Worm (Caenorhabditis elegans) whole organism, young adult: ENCODE data around the gene ari-1.4.

ENCODE experiments used
- B0035.1 ChIP-seq: sonication (generic microtip); optimal IDR thresholded peaks from 2 replicates; lab custom pipeline; 2016; ENCODE audit warnings: missing genetic modification characterization, mild to moderate bottlenecking, missing compliant biosample characterization, missing genotype, missing genetic modification reagents
- B0336.3 ChIP-seq: fragments of 200-800 bp; sonication (Bioruptor generic); IDR thresholded peaks from 2 replicates; pipeline ENCODE4 v1.3.6; 2022; ENCODE audit warnings: missing genetic modification characterization, missing compliant biosample characterization
- C17E4.6 ChIP-seq: fragments of 200-800 bp; sonication (Bioruptor generic); IDR thresholded peaks from 2 replicates; pipeline ENCODE4 v1.3.6; 2022; ENCODE audit warnings: missing genetic modification reagents, missing genetic modification characterization, missing compliant biosample characterization
- F10E7.11 ChIP-seq: sonication (generic microtip); optimal IDR thresholded peaks from 2 replicates; lab custom pipeline; 2017; ENCODE audit warnings: mild to moderate bottlenecking, missing genetic modification characterization, moderate library complexity, missing compliant biosample characterization
- F33H1.4 ChIP-seq: fragments of 200-800 bp; sonication (Bioruptor generic); IDR thresholded peaks from 2 replicates; pipeline ENCODE4 v1.3.6; 2022; ENCODE audit warnings: missing genetic modification reagents, missing genetic modification characterization, missing compliant biosample characterization
- F52B5.7 ChIP-seq: sonication (generic microtip); optimal IDR thresholded peaks from 2 replicates; lab custom pipeline; 2016; ENCODE audit warnings: mild to moderate bottlenecking, missing genetic modification characterization, missing compliant biosample characterization
- F55B11.4 ChIP-seq: sonication (generic microtip); optimal IDR thresholded peaks from 2 replicates; lab custom pipeline; 2016; ENCODE audit warnings: missing compliant biosample characterization, missing genetic modification characterization, borderline replicate concordance; ENCODE audit not compliant: insufficient read depth
- F57A8.1 ChIP-seq: fragments of 200-800 bp; sonication (Bioruptor generic); optimal IDR thresholded peaks from 2 replicates; lab custom pipeline; 2018; ENCODE audit warnings: mild to moderate bottlenecking, missing genetic modification characterization, moderate library complexity, missing compliant biosample characterization
- K11D2.4 ChIP-seq: fragments of 200-800 bp; sonication (Bioruptor generic); IDR thresholded peaks from 2 replicates; pipeline ENCODE4 v1.3.6; 2022; ENCODE audit warnings: missing genetic modification reagents, missing genetic modification characterization, missing compliant biosample characterization
- K12H6.12 ChIP-seq: fragments of 200-800 bp; sonication (Bioruptor generic); optimal IDR thresholded peaks from 2 replicates; lab custom pipeline; 2018; ENCODE audit warnings: mild to moderate bottlenecking, missing genetic modification characterization, missing compliant biosample characterization
- T07F8.4 ChIP-seq: sonication (generic microtip); optimal IDR thresholded peaks from 2 replicates; lab custom pipeline; 2016; ENCODE audit warnings: mild to moderate bottlenecking, missing genetic modification characterization, moderate library complexity, missing compliant biosample characterization
- Y53G8AR.9 ChIP-seq: fragments of 200-800 bp; sonication (Bioruptor generic); conservative IDR thresholded peaks from 2 replicates; pipeline ENCODE4 v1.3.6; 2022; ENCODE audit warnings: missing genetic modification reagents, missing genetic modification characterization, missing compliant biosample characterization
- Y56A3A.18 ChIP-seq: fragments of 200-800 bp; sonication (Bioruptor generic); IDR thresholded peaks from 2 replicates; pipeline ENCODE4 v1.3.6; 2022; ENCODE audit warnings: missing genetic modification reagents, missing genetic modification characterization, missing compliant biosample characterization
- aptf-2 ChIP-seq: fragments of 200-800 bp; sonication (Bioruptor generic); conservative IDR thresholded peaks from 2 replicates; pipeline ENCODE4 v1.3.6; 2022; ENCODE audit warnings: missing genetic modification reagents, missing genetic modification characterization, missing compliant biosample characterization
- athp-1 ChIP-seq: sonication (generic microtip); optimal IDR thresholded peaks from 2 replicates; lab custom pipeline; 2017; ENCODE audit warnings: mild to moderate bottlenecking, missing genetic modification characterization, missing compliant biosample characterization
- attf-6 ChIP-seq: fragments of 200-800 bp; sonication (Bioruptor generic); IDR thresholded peaks from 2 replicates; pipeline ENCODE4 v1.3.6; 2022; ENCODE audit warnings: missing genetic modification reagents, missing genetic modification characterization, missing compliant biosample characterization
- cebp-1 ChIP-seq, 2 experiments: fragments of 200-800 bp in 1 of 2; sonication (Bioruptor generic) in 1 of 2; sonication (generic microtip) in 1 of 2; IDR thresholded peaks in 1 of 2; optimal IDR thresholded peaks in 1 of 2; 2 replicates each; pipeline versions ENCODE4 v1.3.6 to Lab custom; 2017 to 2022; ENCODE audit warnings: missing compliant biosample characterization in 2 of 2, missing genetic modification characterization in 2 of 2, mild to moderate bottlenecking in 1 of 2, missing genetic modification reagents in 1 of 2, moderate library complexity in 1 of 2
- ceh-27 ChIP-seq: fragments of 200-800 bp; sonication (Bioruptor generic); optimal IDR thresholded peaks from 2 replicates; lab custom pipeline; 2018; ENCODE audit warnings: mild to moderate bottlenecking, missing genetic modification characterization, moderate library complexity, missing compliant biosample characterization
- ceh-58 ChIP-seq: fragments of 200-800 bp; sonication (Bioruptor generic); IDR thresholded peaks from 2 replicates; pipeline ENCODE4 v1.3.6; 2022; ENCODE audit warnings: missing genetic modification characterization, missing compliant biosample characterization
- chd-7 ChIP-seq: sonication (generic microtip); optimal IDR thresholded peaks from 2 replicates; lab custom pipeline; 2016; ENCODE audit warnings: mild to moderate bottlenecking, missing genetic modification characterization, moderate library complexity, missing compliant biosample characterization
- die-1 ChIP-seq: sonication (generic microtip); optimal IDR thresholded peaks from 2 replicates; lab custom pipeline; 2016; ENCODE audit warnings: missing genotype, mild to moderate bottlenecking, missing genetic modification characterization, missing compliant biosample characterization
- egl-44 ChIP-seq: fragments of 200-800 bp; sonication (Bioruptor generic); IDR thresholded peaks from 2 replicates; pipeline ENCODE4 v1.3.6; 2022; ENCODE audit warnings: missing genetic modification reagents, missing genetic modification characterization, missing compliant biosample characterization
- egrh-3 ChIP-seq: fragments of 200-800 bp; sonication (Bioruptor generic); IDR thresholded peaks from 2 replicates; pipeline ENCODE4 v1.3.6; 2022; ENCODE audit warnings: missing genetic modification reagents, missing genetic modification characterization, missing compliant biosample characterization
- fkh-3 ChIP-seq: sonication (generic microtip); optimal IDR thresholded peaks from 2 replicates; lab custom pipeline; 2016; ENCODE audit warnings: mild to moderate bottlenecking, missing genetic modification characterization, missing compliant biosample characterization
- gei-17 ChIP-seq: fragments of 200-800 bp; sonication (Bioruptor generic); optimal IDR thresholded peaks from 2 replicates; lab custom pipeline; 2018; ENCODE audit warnings: mild to moderate bottlenecking, missing genetic modification characterization, missing compliant biosample characterization
- hlh-12 ChIP-seq: sonication (generic microtip); optimal IDR thresholded peaks from 2 replicates; lab custom pipeline; 2016; ENCODE audit warnings: missing genetic modification characterization, missing compliant biosample characterization
- hmg-1.2 ChIP-seq: fragments of 200-800 bp; sonication (Bioruptor generic); IDR thresholded peaks from 2 replicates; pipeline ENCODE4 v1.3.6; 2022; ENCODE audit warnings: missing genetic modification reagents, missing genetic modification characterization, missing compliant biosample characterization
- hrde-1 ChIP-seq: sonication (generic microtip); optimal IDR thresholded peaks from 2 replicates; lab custom pipeline; 2016; ENCODE audit warnings: missing genetic modification characterization, mild to moderate bottlenecking, missing compliant biosample characterization, moderate library complexity, missing genotype, missing genetic modification reagents, borderline replicate concordance
- lin-54 ChIP-seq: fragments of 200-800 bp; sonication (Bioruptor generic); optimal IDR thresholded peaks from 2 replicates; lab custom pipeline; 2018; ENCODE audit warnings: mild to moderate bottlenecking, missing genetic modification characterization, missing compliant biosample characterization
- madf-10 ChIP-seq: sonication (generic microtip); optimal IDR thresholded peaks from 2 replicates; lab custom pipeline; 2016; ENCODE audit warnings: mild to moderate bottlenecking, missing genetic modification characterization, missing compliant biosample characterization
- mxl-1 ChIP-seq: sonication (generic microtip); optimal IDR thresholded peaks from 2 replicates; lab custom pipeline; 2016; ENCODE audit warnings: missing genetic modification characterization, missing compliant biosample characterization
- rec-8 ChIP-seq, 2 experiments: sonication (generic microtip); optimal IDR thresholded peaks; 2 replicates each; lab custom pipeline; 2016; ENCODE audit warnings: mild to moderate bottlenecking in 2 of 2, missing genetic modification characterization in 2 of 2, missing genetic modification reagents in 2 of 2, missing genotype in 2 of 2, missing biosample characterization in 1 of 2, missing compliant biosample characterization in 1 of 2, moderate library complexity in 1 of 2
- snpc-3.4 ChIP-seq: sonication (generic microtip); optimal IDR thresholded peaks from 2 replicates; lab custom pipeline; 2017; ENCODE audit warnings: missing genetic modification characterization, mild to moderate bottlenecking, missing compliant biosample characterization, antibody characterized with exemption, moderate library complexity, missing genotype, missing genetic modification reagents
- snpc-4 ChIP-seq, 5 experiments: fragments of 150-350 bp in 1 of 5; sonication (generic microtip) in 4 of 5; optimal IDR thresholded peaks; 2 replicates each; lab custom pipeline; 2014 to 2018; ENCODE audit warnings: missing genetic modification characterization in 5 of 5, missing biosample characterization in 3 of 5, antibody characterized with exemption in 2 of 5, mild to moderate bottlenecking in 2 of 5, missing compliant biosample characterization in 2 of 5, missing genotype in 2 of 5, moderate library complexity in 2 of 5, missing genetic modification reagents in 1 of 5
- zfh-2 ChIP-seq: fragments of 200-800 bp; sonication (Bioruptor generic); conservative IDR thresholded peaks from 2 replicates; pipeline ENCODE4 v1.3.6; 2022; ENCODE audit warnings: missing genetic modification reagents, missing genetic modification characterization, missing compliant biosample characterization
- ztf-18 ChIP-seq: sonication (generic microtip); optimal IDR thresholded peaks from 2 replicates; lab custom pipeline; 2016; ENCODE audit warnings: missing genotype, mild to moderate bottlenecking, missing genetic modification characterization, missing compliant biosample characterization
- ztf-22 ChIP-seq: fragments of 200-800 bp; sonication (Bioruptor generic); optimal IDR thresholded peaks from 2 replicates; lab custom pipeline; 2018; ENCODE audit warnings: mild to moderate bottlenecking, missing genetic modification characterization, moderate library complexity, missing compliant biosample characterization
- ztf-28 ChIP-seq: fragments of 200-800 bp; sonication (Bioruptor generic); IDR thresholded peaks from 2 replicates; pipeline ENCODE4 v1.3.6; 2022; ENCODE audit warnings: missing genetic modification reagents, missing genetic modification characterization, missing compliant biosample characterization
- ztf-3 ChIP-seq: fragments of 200-800 bp; sonication (Bioruptor generic); optimal IDR thresholded peaks from 2 replicates; lab custom pipeline; 2018; ENCODE audit warnings: mild to moderate bottlenecking, missing genetic modification characterization, missing compliant biosample characterization

The ari-1.4 gene

DNA sequence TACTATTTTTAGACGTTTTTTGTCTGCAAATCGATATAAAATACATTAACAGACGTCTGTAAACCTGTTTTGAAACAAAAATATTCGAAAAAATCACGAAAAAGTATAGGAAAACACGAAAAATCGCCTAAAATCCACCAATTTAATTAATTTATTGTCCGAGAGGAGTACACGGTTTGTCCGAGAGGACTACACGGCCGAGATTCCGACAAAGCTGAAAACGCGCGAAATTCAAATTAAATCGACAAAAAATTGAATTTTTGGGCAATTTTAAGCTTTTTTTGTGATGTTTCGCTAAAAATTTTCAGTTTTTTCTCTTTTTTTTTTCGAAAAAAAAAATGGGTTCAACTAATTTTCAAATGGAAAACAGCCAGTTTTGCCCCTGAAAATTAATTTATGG lies 1.9 kb downstream of the ari-1.4 start (continued):
- peak; percentile 94 for TF ChIP-seq lin-54 (GFP tag; lab: Kevin White, UChicago)
- 0 out of 2 replicates have a peak, but pooled peaks have one; percentile 35 for TF ChIP-seq B0336.3 (GFP tag; lab: Robert Waterston, UW)
- TF ChIP-seq F57A8.1, result no peak
- TF ChIP-seq fkh-3 (tag; lab: Kevin White, UChicago), result no peak
- TF ChIP-seq F55B11.4 (tag; lab: Kevin White, UChicago), result no peak
- no peak for TF ChIP-seq T07F8.4
- TF ChIP-seq die-1 (tag; lab: Kevin White, UChicago), result no peak
- peak; percentile 74; the same call in 1 of the 2 replicates for TF ChIP-seq ztf-28 (GFP tag; lab: Robert Waterston, UW)
- no peak for TF ChIP-seq ztf-22 (GFP tag; lab: Kevin White, UChicago)
- peak; percentile 60 for TF ChIP-seq F33H1.4
- peak; percentile 58 for TF ChIP-seq athp-1
- peak; percentile 62 for TF ChIP-seq ceh-27
- TF ChIP-seq K11D2.4 (GFP tag; lab: Robert Waterston, UW), result peak; percentile 75
- no peak for TF ChIP-seq mxl-1 (tag; lab: Kevin White, UChicago)
- TF ChIP-seq Y53G8AR.9 (GFP tag; lab: Robert Waterston, UW), result peak; percentile 79
- peak; percentile 31 for TF ChIP-seq chd-7 (tag; lab: Kevin White, UChicago)
- peak; percentile 85 for TF ChIP-seq snpc-4 (GFP tag; optimal IDR thresholded peaks at IDR 0.05; lab: Kevin White, UChicago)
- peak; percentile 64 to 97 (median 87) for TF ChIP-seq snpc-4 (tag; optimal IDR thresholded peaks at IDR 0.05; lab: Kevin White, UChicago)
- peak; percentile 80 to 81 for TF ChIP-seq rec-8 (tag; optimal IDR thresholded peaks at IDR 0.05; lab: Kevin White, UChicago)
- peak; percentile 51 for TF ChIP-seq madf-10
- TF ChIP-seq hrde-1 (tag; lab: Kevin White, UChicago), result peak; percentile 83
- 0 out of 2 replicates have a peak, but pooled peaks have one; percentile 59 for TF ChIP-seq C17E4.6 (GFP tag; lab: Robert Waterston, UW)
- TF ChIP-seq K12H6.12 (tag; lab: Kevin White, UChicago), result no peak
- TF ChIP-seq ztf-3, result no peak
- no peak for TF ChIP-seq gei-17 (GFP tag; lab: Kevin White, UChicago)
- TF ChIP-seq egl-44 (GFP tag; lab: Robert Waterston, UW), result no peak
- no peak for TF ChIP-seq hlh-12 (tag; lab: Kevin White, UChicago)
- peak; percentile 11; the same call in 1 of the 2 replicates for TF ChIP-seq Y56A3A.18 (GFP tag; lab: Robert Waterston, UW)
- TF ChIP-seq F10E7.11 (tag; lab: Kevin White, UChicago), result no peak
- TF ChIP-seq cebp-1 (GFP tag; IDR thresholded peaks at IDR 0.05; lab: Robert Waterston, UW), result no peak
- TF ChIP-seq cebp-1 (tag; optimal IDR thresholded peaks at IDR 0.05; lab: Kevin White, UChicago), result no peak
- TF ChIP-seq hmg-1.2 (GFP tag; lab: Robert Waterston, UW), result peak; percentile 44
- TF ChIP-seq B0035.1 (tag; lab: Kevin White, UChicago), result peak; percentile 42
- TF ChIP-seq snpc-3.4, result peak; percentile 61
- peak; percentile 67; the same call in 1 of the 2 replicates for TF ChIP-seq aptf-2 (GFP tag; lab: Robert Waterston, UW)
- TF ChIP-seq ztf-18 (tag; lab: Kevin White, UChicago), result peak; percentile 65

DNA sequence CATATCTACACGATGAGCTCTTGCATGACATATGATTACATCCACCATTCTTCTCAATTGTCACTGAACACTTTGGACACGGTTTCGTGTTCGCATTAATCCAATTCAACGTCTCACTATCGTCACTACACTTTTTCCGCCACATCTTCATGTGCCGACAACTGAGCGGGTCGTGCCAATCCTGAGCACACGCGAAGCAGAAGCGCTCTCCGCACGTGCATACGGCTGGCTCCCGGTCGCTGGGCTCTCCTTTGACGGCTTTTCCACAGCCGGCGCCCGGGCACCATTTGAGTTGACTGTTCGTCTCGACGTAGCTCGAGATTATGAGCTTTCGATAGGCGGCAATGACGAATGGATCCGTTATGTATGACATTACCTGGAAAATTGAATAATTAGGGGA lies 2.6 kb downstream of the ari-1.4 start:
- TF ChIP-seq egrh-3 (GFP tag; lab: Robert Waterston, UW) (peak; percentile 46; the same call in 1 of the 2 replicates), ceh-58 (no peak), F52B5.7 (tag; lab: Kevin White, UChicago) (no peak), attf-6 (GFP tag; lab: Robert Waterston, UW) (peak; percentile 71), zfh-2 (GFP tag; lab: Robert Waterston, UW) (peak; percentile 76)
